Fruit fly (Drosophila melanogaster) whole organism, prepupa: ENCODE data around the gene AOX1.

Source experiments
- CG10669 ChIP-seq: fragments of 200-800 bp; sonication (Bioruptor generic); optimal IDR thresholded peaks from 3 replicates; lab custom pipeline; 2018; ENCODE audit warnings: missing biosample characterization, mild to moderate bottlenecking, missing genetic modification characterization, moderate library complexity
- CG11294 ChIP-seq: fragments of 200-800 bp; sonication (Bioruptor generic); IDR thresholded peaks from 2 replicates; pipeline ENCODE4 v1.3.6; 2022; ENCODE audit warnings: missing biosample characterization, missing genetic modification characterization
- CG11762 ChIP-seq: fragments of 200-800 bp; sonication (Bioruptor generic); optimal IDR thresholded peaks from 3 replicates; lab custom pipeline; 2016; ENCODE audit warnings: missing biosample characterization, missing genetic modification characterization; ENCODE audit not compliant: insufficient read depth
- CG11902 ChIP-seq: fragments of 200-800 bp; sonication (Bioruptor generic); optimal IDR thresholded peaks from 3 replicates; lab custom pipeline; 2016; ENCODE audit warnings: missing biosample characterization, missing genetic modification characterization
- CG15336 ChIP-seq: fragments of 200-800 bp; sonication (Bioruptor generic); IDR thresholded peaks from 2 replicates; pipeline ENCODE4 v1.3.6; 2022; ENCODE audit warnings: missing biosample characterization, missing genetic modification characterization
- CG1621 ChIP-seq: fragments of 200-800 bp; sonication (Bioruptor generic); optimal IDR thresholded peaks from 3 replicates; lab custom pipeline; 2018; ENCODE audit warnings: missing biosample characterization, mild to moderate bottlenecking, missing genetic modification characterization
- CG16779 ChIP-seq: fragments of 200-800 bp; sonication (Bioruptor generic); optimal IDR thresholded peaks from 3 replicates; lab custom pipeline; 2017; ENCODE audit warnings: missing biosample characterization, mild to moderate bottlenecking, missing genetic modification characterization
- CG3032 ChIP-seq: fragments of 200-800 bp; optimal IDR thresholded peaks from 2 replicates; lab custom pipeline; 2019; ENCODE audit warnings: missing biosample characterization, mild to moderate bottlenecking, missing genetic modification characterization, moderate library complexity
- CG31627 ChIP-seq: fragments of 200-800 bp; sonication (Bioruptor generic); optimal IDR thresholded peaks from 3 replicates; lab custom pipeline; 2016; ENCODE audit warnings: missing biosample characterization, missing genetic modification characterization
- CG34406 ChIP-seq: fragments of 200-800 bp; sonication (Bioruptor generic); optimal IDR thresholded peaks from 3 replicates; lab custom pipeline; 2016; ENCODE audit warnings: missing biosample characterization, missing genetic modification characterization
- CG3919 ChIP-seq: fragments of 200-800 bp; sonication (Bioruptor generic); optimal IDR thresholded peaks from 3 replicates; lab custom pipeline; 2016; ENCODE audit warnings: missing biosample characterization, missing genetic modification characterization
- CG4318 ChIP-seq: fragments of 200-800 bp; sonication (Bioruptor generic); optimal IDR thresholded peaks from 3 replicates; lab custom pipeline; 2017; ENCODE audit warnings: missing biosample characterization, mild to moderate bottlenecking, missing genetic modification characterization
- CG6163 ChIP-seq: fragments of 200-800 bp; sonication (Bioruptor generic); IDR thresholded peaks from 3 replicates; pipeline ENCODE4 v1.3.6; 2022; ENCODE audit warnings: missing biosample characterization, missing genetic modification characterization
- CG6276 ChIP-seq: fragments of 200-800 bp; sonication (Bioruptor generic); optimal IDR thresholded peaks from 2 replicates; lab custom pipeline; 2017; ENCODE audit warnings: missing biosample characterization, mild to moderate bottlenecking, missing genetic modification characterization
- CG6792 ChIP-seq: fragments of 200-800 bp; sonication (Bioruptor generic); optimal IDR thresholded peaks from 3 replicates; lab custom pipeline; 2016; ENCODE audit warnings: missing biosample characterization, missing genetic modification characterization
- CG6808 ChIP-seq: fragments of 200-800 bp; sonication (Bioruptor generic); optimal IDR thresholded peaks from 3 replicates; lab custom pipeline; 2017; ENCODE audit warnings: missing biosample characterization, missing genetic modification characterization, mild to moderate bottlenecking, moderate library complexity, missing genetic modification reagents
- CG6854 ChIP-seq: fragments of 200-800 bp; sonication (Bioruptor generic); optimal IDR thresholded peaks from 2 replicates; lab custom pipeline; 2017; ENCODE audit warnings: missing biosample characterization, mild to moderate bottlenecking, missing genetic modification characterization
- CG7368 ChIP-seq: fragments of 200-800 bp; sonication (Bioruptor generic); optimal IDR thresholded peaks from 3 replicates; lab custom pipeline; 2016; ENCODE audit warnings: missing biosample characterization, missing genetic modification characterization
- CG8119 ChIP-seq: fragments of 200-800 bp; sonication (Bioruptor generic); IDR thresholded peaks from 3 replicates; pipeline ENCODE4 v1.3.6; 2022; ENCODE audit warnings: missing biosample characterization, missing genetic modification characterization
- CG8319 ChIP-seq: fragments of 200-800 bp; sonication (Bioruptor generic); optimal IDR thresholded peaks from 3 replicates; lab custom pipeline; 2016; ENCODE audit warnings: missing biosample characterization, missing genetic modification characterization
- Eip75B ChIP-seq: fragments of 200-800 bp; sonication (Bioruptor generic); optimal IDR thresholded peaks from 3 replicates; lab custom pipeline; 2016; ENCODE audit warnings: missing biosample characterization, missing genetic modification characterization
- Eip78C ChIP-seq: fragments of 200-800 bp; sonication (Bioruptor generic); peaks from one replicate; lab custom pipeline; 2016; ENCODE audit warnings: missing biosample characterization, missing genetic modification characterization
- Eip93F ChIP-seq: fragments of 200-800 bp; sonication (Bioruptor generic); optimal IDR thresholded peaks from 2 replicates; lab custom pipeline; 2016; ENCODE audit warnings: missing biosample characterization, mild to moderate bottlenecking, missing genetic modification characterization
- Ets21C ChIP-seq: fragments of 200-800 bp; sonication (Bioruptor generic); optimal IDR thresholded peaks from 3 replicates; lab custom pipeline; 2016; ENCODE audit warnings: missing biosample characterization, missing genetic modification characterization
- Gug ChIP-seq: fragments of 200-800 bp; sonication (Bioruptor generic); IDR thresholded peaks from 2 replicates; pipeline ENCODE4 v1.3.6; 2022; ENCODE audit warnings: missing biosample characterization, missing genetic modification characterization
- Hr38 ChIP-seq: sonication (Bioruptor generic); optimal IDR thresholded peaks from 2 replicates; lab custom pipeline; 2016; ENCODE audit warnings: missing biosample characterization, missing genetic modification characterization
- Hr39 ChIP-seq: fragments of 200-800 bp; sonication (Bioruptor generic); optimal IDR thresholded peaks from 2 replicates; lab custom pipeline; 2016; ENCODE audit warnings: missing biosample characterization, missing genetic modification characterization
- Hr4 ChIP-seq: fragments of 200-800 bp; sonication (Bioruptor generic); optimal IDR thresholded peaks from 3 replicates; lab custom pipeline; 2016; ENCODE audit warnings: missing biosample characterization, missing genetic modification characterization
- Lpt ChIP-seq: fragments of 200-800 bp; sonication (Bioruptor generic); optimal IDR thresholded peaks from 3 replicates; lab custom pipeline; 2016; ENCODE audit warnings: missing biosample characterization, missing genetic modification characterization
- Met ChIP-seq: fragments of 200-800 bp; sonication (Bioruptor generic); optimal IDR thresholded peaks from 3 replicates; lab custom pipeline; 2016; ENCODE audit warnings: missing biosample characterization, missing genetic modification characterization
- OdsH ChIP-seq: fragments of 200-800 bp; sonication (Bioruptor generic); optimal IDR thresholded peaks from 3 replicates; lab custom pipeline; 2016; ENCODE audit warnings: missing biosample characterization, missing genetic modification characterization
- Smox ChIP-seq: fragments of 200-800 bp; sonication (Bioruptor generic); optimal IDR thresholded peaks from 3 replicates; lab custom pipeline; 2016; ENCODE audit warnings: missing biosample characterization, missing genetic modification characterization
- Sox102F ChIP-seq: fragments of 200-800 bp; sonication (Bioruptor generic); optimal IDR thresholded peaks from 2 replicates; lab custom pipeline; 2016; ENCODE audit warnings: missing biosample characterization, mild to moderate bottlenecking, missing genetic modification characterization
- Sox15 ChIP-seq: fragments of 200-800 bp; sonication (Bioruptor generic); optimal IDR thresholded peaks from 3 replicates; lab custom pipeline; 2016; ENCODE audit warnings: missing biosample characterization, missing genetic modification characterization
- achi ChIP-seq: fragments of 200-800 bp; sonication (Bioruptor generic); optimal IDR thresholded peaks from 3 replicates; lab custom pipeline; 2016; ENCODE audit warnings: missing biosample characterization, missing genetic modification characterization
- acj6 ChIP-seq: fragments of 200-800 bp; sonication (Bioruptor generic); optimal IDR thresholded peaks from 3 replicates; lab custom pipeline; 2016; ENCODE audit warnings: missing biosample characterization, missing genetic modification characterization
- cyc ChIP-seq: fragments of 200-800 bp; sonication (Bioruptor generic); optimal IDR thresholded peaks from 3 replicates; lab custom pipeline; 2016; ENCODE audit warnings: missing biosample characterization, missing genetic modification characterization
- dac ChIP-seq: fragments of 200-800 bp; sonication (Bioruptor generic); optimal IDR thresholded peaks from 2 replicates; lab custom pipeline; 2017; ENCODE audit warnings: missing biosample characterization, mild to moderate bottlenecking, missing genetic modification characterization
- dsx ChIP-seq: fragments of 200-800 bp; optimal IDR thresholded peaks from 3 replicates; lab custom pipeline; 2019; ENCODE audit warnings: missing biosample characterization, mild to moderate bottlenecking, missing genetic modification characterization, moderate library complexity; ENCODE audit not compliant: poor library complexity, severe bottlenecking
- eg ChIP-seq: fragments of 200-800 bp; sonication (Bioruptor generic); IDR thresholded peaks from 3 replicates; pipeline ENCODE4 v1.3.6; 2022; ENCODE audit warnings: missing biosample characterization, missing genetic modification characterization
- esn ChIP-seq: fragments of 200-800 bp; sonication (Bioruptor generic); optimal IDR thresholded peaks from 2 replicates; lab custom pipeline; 2016; ENCODE audit warnings: missing biosample characterization, mild to moderate bottlenecking, missing genetic modification characterization, moderate library complexity
- fd59A ChIP-seq: fragments of 200-800 bp; sonication (Bioruptor generic); optimal IDR thresholded peaks from 2 replicates; lab custom pipeline; 2017; ENCODE audit warnings: missing biosample characterization, mild to moderate bottlenecking, missing genetic modification characterization, missing genetic modification reagents
- fd85E ChIP-seq: fragments of 200-800 bp; sonication (Bioruptor generic); optimal IDR thresholded peaks from 3 replicates; lab custom pipeline; 2016; ENCODE audit warnings: missing biosample characterization, missing genetic modification characterization
- lz ChIP-seq: fragments of 200-800 bp; sonication (Bioruptor generic); optimal IDR thresholded peaks from 3 replicates; lab custom pipeline; 2016; ENCODE audit warnings: missing biosample characterization, missing genetic modification characterization
- net ChIP-seq: fragments of 200-800 bp; sonication (Bioruptor generic); optimal IDR thresholded peaks from 3 replicates; lab custom pipeline; 2016; ENCODE audit warnings: missing biosample characterization, missing genetic modification characterization
- pdm3 ChIP-seq: fragments of 200-800 bp; sonication (Bioruptor generic); optimal IDR thresholded peaks from 3 replicates; lab custom pipeline; 2016; ENCODE audit warnings: missing biosample characterization, missing genetic modification characterization
- salr ChIP-seq, 2 experiments: fragments of 200-800 bp; sonication (Bioruptor generic); optimal IDR thresholded peaks; 3 replicates each; lab custom pipeline; 2016 to 2018; ENCODE audit warnings: missing biosample characterization in 2 of 2, missing genetic modification characterization in 2 of 2, mild to moderate bottlenecking in 1 of 2
- ss ChIP-seq, 2 experiments: fragments of 200-800 bp; sonication (Bioruptor generic); optimal IDR thresholded peaks; 2 replicates in 1 of 2; 3 replicates in 1 of 2; lab custom pipeline; 2017 to 2018; ENCODE audit warnings: mild to moderate bottlenecking in 2 of 2, missing biosample characterization in 2 of 2, missing genetic modification characterization in 2 of 2, moderate library complexity in 1 of 2
- vri ChIP-seq: fragments of 200-800 bp; sonication (Bioruptor generic); optimal IDR thresholded peaks from 3 replicates; lab custom pipeline; 2016; ENCODE audit warnings: missing biosample characterization, mild to moderate bottlenecking, missing genetic modification characterization

The AOX1 gene

dm6 chr3R:15556524-15556923 is 19.4 kb upstream of the AOX1 start (continued):
- TF ChIP-seq CG15336 (GFP tag; lab: Robert Waterston, UW) (0 out of 2 replicates have a peak, but pooled peaks have one; percentile 25), Sox102F (peak; percentile 11), Lpt (GFP tag; lab: Kevin White, UChicago) (no peak), fd59A (GFP tag; lab: Kevin White, UChicago) (peak; percentile 83), CG3919 (GFP tag; lab: Kevin White, UChicago) (peak; percentile 74), CG4318 (GFP tag; lab: Kevin White, UChicago) (no peak), net (GFP tag; lab: Kevin White, UChicago) (peak; percentile 45), CG8119 (peak; percentile 57), dsx (GFP tag; lab: Kevin White, UChicago) (peak; percentile 84), cyc (GFP tag; lab: Kevin White, UChicago) (peak; percentile 18), ss (GFP tag; optimal IDR thresholded peaks at IDR 0.05; lab: Kevin White, UChicago) (peak; percentile 67 to 85), vri (GFP tag; lab: Kevin White, UChicago) (no peak), Hr38 (no peak), fd85E (no peak), Hr39 (GFP tag; lab: Kevin White, UChicago) (peak; percentile 8), CG8319 (peak; percentile 34), CG11294 (no peak), Sox15 (peak; percentile 45), esn (GFP tag; lab: Kevin White, UChicago) (peak; percentile 46)

dm6 chr3R:15554733-15555132 is 17.6 kb upstream of the AOX1 start:
- TF ChIP-seq CG7368 (no peak), pdm3 (GFP tag; lab: Kevin White, UChicago) (no peak), Sox15 (no peak), salr (GFP tag; optimal IDR thresholded peaks at IDR 0.05; lab: Kevin White, UChicago) (no peak), OdsH (GFP tag; lab: Kevin White, UChicago) (peak; percentile 28), Eip78C (GFP tag; lab: Kevin White, UChicago) (peak; percentile 86), vri (GFP tag; lab: Kevin White, UChicago) (no peak), CG1621 (tag; lab: Kevin White, UChicago) (no peak), esn (GFP tag; lab: Kevin White, UChicago) (peak; percentile 72), Hr39 (GFP tag; lab: Kevin White, UChicago) (peak; percentile 31), Ets21C (GFP tag; lab: Kevin White, UChicago) (peak; percentile 9), Met (peak; percentile 62), dac (GFP tag; lab: Kevin White, UChicago) (no peak), CG6163 (GFP tag; lab: Robert Waterston, UW) (no peak), Sox102F (peak; percentile 44), Hr4 (GFP tag; lab: Kevin White, UChicago) (no peak), achi (GFP tag; lab: Kevin White, UChicago) (peak; percentile 15), CG4318 (GFP tag; lab: Kevin White, UChicago) (no peak), CG6808 (GFP tag; lab: Kevin White, UChicago) (peak; percentile 41), Smox (peak; percentile 60), CG16779 (no peak), CG11762 (GFP tag; lab: Kevin White, UChicago) (no peak), lz (peak; percentile 43), CG15336 (GFP tag; lab: Robert Waterston, UW) (no peak), CG6792 (GFP tag; lab: Kevin White, UChicago) (peak; percentile 13), eg (no peak), fd85E (no peak), Hr38 (no peak), CG34406 (GFP tag; lab: Kevin White, UChicago) (peak; percentile 45), cyc (GFP tag; lab: Kevin White, UChicago) (peak; percentile 21), CG31627 (GFP tag; lab: Kevin White, UChicago) (peak; percentile 4), CG11902 (GFP tag; lab: Kevin White, UChicago) (no peak), Eip93F (GFP tag; lab: Kevin White, UChicago) (no peak), CG3032 (tag; lab: Kevin White, UChicago) (peak; percentile 49), Eip75B (peak; percentile 24), net (GFP tag; lab: Kevin White, UChicago) (no peak), Gug (GFP tag; lab: Robert Waterston, UW) (no peak), CG6276 (GFP tag; lab: Kevin White, UChicago) (no peak), CG10669 (peak; percentile 23), acj6 (GFP tag; lab: Kevin White, UChicago) (no peak), CG6854 (GFP tag; lab: Kevin White, UChicago) (no peak), CG11294 (no peak)
